Worm (Caenorhabditis elegans): ENCODE measurements around the gene C29F9.8.
"Not testable (repeated sequence)": the region's sequence is repeated elsewhere in the genome, so short reads cannot be mapped to it uniquely, and the experiment has no call there.

C29F9.8 gene

ce11 chrIII:97018-97417 is at the start of gene C29F9.8:
C29F9.8 (minus strand) TSS chrIII:97118.
- TF ChIP-seq nhr-77, ztf-11, ceh-82 (tag; optimal IDR thresholded peaks at IDR 0.05): not testable (repeated sequence)

ce11 chrIII:146369-146768 is 49.5 kb upstream of the C29F9.8 start, which contains the start of gene fbxb-84:
fbxb-84 (minus strand) TSS chrIII:146469.
- no peak for TF ChIP-seq nhr-12 (tag; optimal IDR thresholded peaks at IDR 0.05)
- no peak for TF ChIP-seq R02D3.7 (tag; optimal IDR thresholded peaks at IDR 0.05)
- no peak for TF ChIP-seq ztf-11 (tag; optimal IDR thresholded peaks at IDR 0.05)
- TF ChIP-seq lin-11 (tag; optimal IDR thresholded peaks at IDR 0.05) = no peak
- no peak for TF ChIP-seq lin-13 (GFP tag; optimal IDR thresholded peaks at IDR 0.05)

- TF ChIP-seq mab-5 (tag; optimal IDR thresholded peaks at IDR 0.05) (no peak), ZK546.5 (tag; optimal IDR thresholded peaks at IDR 0.05) (no peak), lin-13 (GFP tag; optimal IDR thresholded peaks at IDR 0.05) (no peak), unc-55 (GFP tag; optimal IDR thresholded peaks at IDR 0.05) (no peak), dmd-4 (tag; optimal IDR thresholded peaks at IDR 0.05) (no peak), nhr-21 (tag; optimal IDR thresholded peaks at IDR 0.05) (no peak), nhr-77 (tag; optimal IDR thresholded peaks at IDR 0.05) (no peak), zag-1 (tag; optimal IDR thresholded peaks at IDR 0.05) (no peak), nhr-23 (tag; optimal IDR thresholded peaks at IDR 0.05) (no peak), C34F6.9 (tag; optimal IDR thresholded peaks at IDR 0.05) (no peak), nhr-11 (tag; optimal IDR thresholded peaks at IDR 0.05) (no peak)
Measured at ce11 chrIII:145078-145477, 48.2 kb upstream of the C29F9.8 start, which contains the start of the genes T17A3.12 and fbxb-83. T17A3.12 (minus strand) TSS chrIII:145178. fbxb-83 (minus strand) TSS chrIII:145211.

- no peak for TF ChIP-seq nhr-6 (tag; optimal IDR thresholded peaks at IDR 0.05)
- no peak for TF ChIP-seq lin-39 (tag; optimal IDR thresholded peaks at IDR 0.05)
- TF ChIP-seq nhr-23 (tag; optimal IDR thresholded peaks at IDR 0.05) = no peak
Measured at ce11 chrIII:143121-143520, 46.2 kb upstream of the C29F9.8 start, which contains the start of gene fbxb-82. fbxb-82 (minus strand) TSS chrIII:143221.

- TF ChIP-seq nhr-10 (tag; optimal IDR thresholded peaks at IDR 0.05) = no peak
- TF ChIP-seq ztf-1 (GFP tag; conservative IDR thresholded peaks at IDR 0.05) = no peak
- TF ChIP-seq gmeb-1 (tag; optimal IDR thresholded peaks at IDR 0.05) = no peak
- TF ChIP-seq mab-5 (tag; optimal IDR thresholded peaks at IDR 0.05) = no peak
- no peak for TF ChIP-seq ama-1 (optimal IDR thresholded peaks at IDR 0.05)
- TF ChIP-seq sem-4 (tag; optimal IDR thresholded peaks at IDR 0.05) = no peak
- TF ChIP-seq ceh-16 (tag; optimal IDR thresholded peaks at IDR 0.05) = no peak
- TF ChIP-seq lin-11 (tag; optimal IDR thresholded peaks at IDR 0.05) = no peak
- no peak for TF ChIP-seq dmd-4 (tag; optimal IDR thresholded peaks at IDR 0.05)
- TF ChIP-seq snpc-4 (tag; optimal IDR thresholded peaks at IDR 0.05) = no peak
Measured at ce11 chrIII:140904-141303, 44.0 kb upstream of the C29F9.8 start, which contains the start of gene fbxb-81. fbxb-81 (minus strand) TSS chrIII:141217.

- no peak for TF ChIP-seq unc-39 (tag; optimal IDR thresholded peaks at IDR 0.05)
Measured at ce11 chrIII:134194-134593, 37.3 kb upstream of the C29F9.8 start, which contains the start of gene pals-25. pals-25 (plus strand) TSS chrIII:134494.

- TF ChIP-seq gmeb-1 (tag; optimal IDR thresholded peaks at IDR 0.05) = no peak
- TF ChIP-seq fos-1 (tag; optimal IDR thresholded peaks at IDR 0.05) = no peak
- no peak for TF ChIP-seq ceh-82 (tag; optimal IDR thresholded peaks at IDR 0.05)
- TF ChIP-seq sma-3 (GFP tag; optimal IDR thresholded peaks at IDR 0.05) = no peak
- TF ChIP-seq nhr-10 (tag; optimal IDR thresholded peaks at IDR 0.05) = no peak
- TF ChIP-seq dmd-4 (tag; optimal IDR thresholded peaks at IDR 0.05) = no peak
- TF ChIP-seq nhr-25 (tag; optimal IDR thresholded peaks at IDR 0.05) = no peak
Measured at ce11 chrIII:132118-132517, 35.2 kb upstream of the C29F9.8 start, which contains the start of gene pals-22. pals-22 (plus strand) TSS chrIII:132418.

ce11 chrIII:131627-132026 is 34.7 kb upstream of the C29F9.8 start:
- TF ChIP-seq unc-55 (GFP tag; optimal IDR thresholded peaks at IDR 0.05) (peak; percentile 84), gmeb-1 (tag; optimal IDR thresholded peaks at IDR 0.05) (peak; percentile 46), sem-4 (tag; optimal IDR thresholded peaks at IDR 0.05) (no peak), ceh-82 (tag; optimal IDR thresholded peaks at IDR 0.05) (no peak), nhr-129 (tag; optimal IDR thresholded peaks at IDR 0.05) (peak; percentile 79), ama-1 (optimal IDR thresholded peaks at IDR 0.05) (no peak), crh-2 (tag; optimal IDR thresholded peaks at IDR 0.05) (peak; percentile 60), ztf-4 (tag; optimal IDR thresholded peaks at IDR 0.05) (no peak), elt-3 (tag; optimal IDR thresholded peaks at IDR 0.05) (no peak), F13H6.1 (tag; optimal IDR thresholded peaks at IDR 0.05) (peak; percentile 22), fos-1 (tag; optimal IDR thresholded peaks at IDR 0.05) (peak; percentile 54), ztf-11 (tag; optimal IDR thresholded peaks at IDR 0.05) (no peak), nhr-6 (tag; optimal IDR thresholded peaks at IDR 0.05) (peak; percentile 31), unc-39 (tag; optimal IDR thresholded peaks at IDR 0.05) (no peak), blmp-1 (tag; optimal IDR thresholded peaks at IDR 0.05; ENCODE audit: insufficient read depth) (no peak), mbf-1 (tag; optimal IDR thresholded peaks at IDR 0.05) (no peak), nhr-11 (tag; optimal IDR thresholded peaks at IDR 0.05) (no peak), egl-27 (tag; optimal IDR thresholded peaks at IDR 0.05) (no peak), lin-39 (tag; optimal IDR thresholded peaks at IDR 0.05) (no peak), R02D3.7 (tag; optimal IDR thresholded peaks at IDR 0.05) (no peak), unc-62 (GFP tag; optimal IDR thresholded peaks at IDR 0.05) (no peak), zag-1 (tag; optimal IDR thresholded peaks at IDR 0.05) (peak; percentile 19)

All from whole organism, L2 larva.